Worm (Caenorhabditis elegans): Measurements from ENCODE around the gene cyc-2.1.

ce11 chrIV:4747553-4747952 lies 1.3 kb downstream of the cyc-2.1 start, which contains the start of gene tctn-1:
- TF ChIP-seq ama-1 (optimal IDR thresholded peaks at IDR 0.05) (peak; percentile 86), egl-27 (tag; optimal IDR thresholded peaks at IDR 0.05) (no peak), lin-13 (GFP tag; optimal IDR thresholded peaks at IDR 0.05) (no peak), nhr-77 (tag; optimal IDR thresholded peaks at IDR 0.05) (no peak), snpc-4 (tag; optimal IDR thresholded peaks at IDR 0.05) (no peak), tag-97 (GFP tag; IDR thresholded peaks at IDR 0.05) (no peak), hlh-30 (tag; optimal IDR thresholded peaks at IDR 0.05; ENCODE audit: insufficient read depth) (no peak), F37D6.2 (tag; optimal IDR thresholded peaks at IDR 0.05) (no peak), ztf-11 (tag; optimal IDR thresholded peaks at IDR 0.05) (no peak), daf-12 (tag; optimal IDR thresholded peaks at IDR 0.05) (no peak), pqm-1 (tag; optimal IDR thresholded peaks at IDR 0.05) (no peak), nhr-11 (tag; optimal IDR thresholded peaks at IDR 0.05) (no peak), unc-130 (GFP tag; optimal IDR thresholded peaks at IDR 0.05) (no peak)

All from whole organism, L4 larva.